Worm (Caenorhabditis elegans): ENCODE data around the gene fbxb-63.
"Not testable (repeated sequence)": the region's sequence is repeated elsewhere in the genome, so short reads cannot be mapped to it uniquely, and the experiment has no call there.

fbxb-63 gene

DNA sequence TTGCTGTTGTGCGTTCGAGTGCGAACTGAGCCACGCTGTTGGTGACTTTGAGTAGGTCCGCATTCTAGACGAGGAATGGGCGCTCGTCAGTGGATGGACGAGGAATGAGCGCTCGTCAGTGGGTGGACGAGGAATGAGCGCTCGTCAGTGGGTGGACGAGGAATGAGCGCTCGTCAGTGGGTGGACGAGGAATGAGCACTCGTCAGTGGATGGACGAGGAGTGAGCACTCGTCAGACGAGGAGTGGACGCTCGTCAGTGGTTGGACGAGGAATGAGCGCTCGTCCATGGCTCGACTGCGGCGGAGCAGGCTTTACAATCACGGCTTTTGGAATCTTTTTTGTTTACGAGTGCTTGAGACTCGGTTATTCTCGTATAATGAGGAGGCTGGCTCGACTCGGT, 25.0 kb downstream of the fbxb-63 start:
- TF ChIP-seq hnd-1 (tag; optimal IDR thresholded peaks at IDR 0.05) (no peak), ceh-13 (GFP tag; optimal IDR thresholded peaks at IDR 0.05) (no peak), F13C5.2 (tag; optimal IDR thresholded peaks at IDR 0.05) (no peak), sea-1 (GFP tag; conservative IDR thresholded peaks at IDR 0.05) (no peak), hmbx-1 (tag; optimal IDR thresholded peaks at IDR 0.05) (no peak), aly-1 (tag; optimal IDR thresholded peaks at IDR 0.05) (no peak), ceh-36 (tag; optimal IDR thresholded peaks at IDR 0.05) (no peak), pes-1 (GFP tag; IDR thresholded peaks at IDR 0.05) (no peak), tbx-37 (GFP tag; conservative IDR thresholded peaks at IDR 0.05) (no peak), tra-4 (tag; optimal IDR thresholded peaks at IDR 0.05) (no peak), ets-7 (tag; optimal IDR thresholded peaks at IDR 0.05) (no peak), B0310.2 (tag; optimal IDR thresholded peaks at IDR 0.05) (no peak), flt-1 (GFP tag; IDR thresholded peaks at IDR 0.05) (no peak), scrt-1 (GFP tag; IDR thresholded peaks at IDR 0.05) (no peak), hmg-4 (GFP tag; optimal IDR thresholded peaks at IDR 0.05) (no peak), ama-1 (optimal IDR thresholded peaks at IDR 0.05) (no peak), tbx-11 (GFP tag; IDR thresholded peaks at IDR 0.05) (no peak)

DNA sequence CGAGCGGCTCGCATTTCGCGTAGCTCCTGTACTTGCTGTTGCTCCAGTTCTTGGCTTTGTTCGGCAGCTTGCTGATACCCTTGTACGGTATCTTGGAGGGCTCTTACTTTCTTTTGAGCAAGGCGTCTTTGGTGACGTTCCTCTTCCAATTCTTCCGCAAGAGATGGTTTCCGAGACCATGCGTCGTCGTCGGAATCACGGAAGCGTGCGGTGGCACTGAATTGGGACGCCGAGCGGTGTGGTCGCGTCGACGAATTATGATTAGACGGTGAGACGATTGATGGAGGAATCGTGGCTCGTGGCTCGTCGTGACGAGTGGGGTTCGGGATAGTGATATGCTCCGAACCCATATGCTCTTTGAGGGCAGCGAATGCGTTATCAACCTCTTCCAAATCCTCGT, 27.2 kb downstream of the fbxb-63 start:
- TF ChIP-seq F13C5.2 (tag; optimal IDR thresholded peaks at IDR 0.05) (no peak), tra-4 (tag; optimal IDR thresholded peaks at IDR 0.05) (no peak), tbx-11 (GFP tag; IDR thresholded peaks at IDR 0.05) (no peak), ceh-13 (GFP tag; optimal IDR thresholded peaks at IDR 0.05) (no peak), ets-7 (tag; optimal IDR thresholded peaks at IDR 0.05) (no peak), flt-1 (GFP tag; IDR thresholded peaks at IDR 0.05) (no peak), pes-1 (GFP tag; IDR thresholded peaks at IDR 0.05) (no peak)

DNA sequence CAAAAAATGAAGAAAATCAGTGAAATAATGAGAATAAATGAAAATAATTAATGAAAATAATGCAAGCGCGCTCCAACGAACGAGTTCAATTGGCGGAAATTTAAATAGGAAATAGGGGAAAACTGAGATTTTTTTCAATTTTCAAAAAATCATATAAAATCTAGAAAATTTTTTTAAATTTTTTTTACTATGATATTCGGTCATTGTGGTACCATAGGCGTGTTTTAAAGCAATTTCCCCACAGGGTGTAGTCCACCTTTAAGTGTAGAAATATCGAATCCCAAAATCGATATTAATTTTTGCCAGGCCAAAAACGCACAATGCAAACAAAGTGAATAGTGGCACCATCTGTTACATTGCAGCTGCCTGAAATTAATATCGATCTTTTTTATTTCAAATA, 39.4 kb downstream of the fbxb-63 start, which contains the start of gene F21D9.1:
Gene F21D9.1 (plus strand): TSS at position 301 of the 400 bp plus-strand sequence.
- not testable (repeated sequence) for TF ChIP-seq ets-7 (tag; optimal IDR thresholded peaks at IDR 0.05); aly-1 (tag; optimal IDR thresholded peaks at IDR 0.05); tbx-37 (GFP tag; conservative IDR thresholded peaks at IDR 0.05)

DNA sequence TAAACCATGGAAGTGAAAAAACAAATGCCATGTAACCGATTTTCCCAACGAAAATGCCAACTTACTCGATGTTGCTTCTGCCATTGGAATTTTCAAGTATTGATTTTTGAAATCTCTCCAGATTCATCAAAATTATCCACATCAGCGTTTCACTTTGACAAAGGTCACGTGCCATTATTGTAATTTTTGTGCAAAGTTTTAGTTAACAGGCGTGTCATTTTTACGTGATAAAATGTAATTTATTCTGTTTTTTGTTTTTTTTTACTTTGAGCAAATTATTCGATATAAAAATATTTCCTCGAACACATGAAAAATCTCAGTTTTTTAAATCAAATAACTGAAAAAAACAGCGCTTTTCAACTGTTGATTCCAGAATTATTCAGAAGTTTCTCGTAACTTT, 41.2 kb downstream of the fbxb-63 start, which contains the start of gene F21D9.2:
Gene F21D9.2 (minus strand): TSS at position 101 of the 400 bp plus-strand sequence.
- TF ChIP-seq hnd-1 (tag; optimal IDR thresholded peaks at IDR 0.05), result no peak
- no peak for TF ChIP-seq ceh-13 (GFP tag; optimal IDR thresholded peaks at IDR 0.05)
- no peak for TF ChIP-seq pes-1 (GFP tag; IDR thresholded peaks at IDR 0.05)
- TF ChIP-seq ama-1 (optimal IDR thresholded peaks at IDR 0.05), result no peak
- no peak for TF ChIP-seq sea-1 (GFP tag; conservative IDR thresholded peaks at IDR 0.05)
- TF ChIP-seq ceh-36 (tag; optimal IDR thresholded peaks at IDR 0.05), result no peak
- no peak for TF ChIP-seq B0310.2 (tag; optimal IDR thresholded peaks at IDR 0.05)
- TF ChIP-seq aly-1 (tag; optimal IDR thresholded peaks at IDR 0.05), result no peak
- no peak for TF ChIP-seq F13C5.2 (tag; optimal IDR thresholded peaks at IDR 0.05)
- no peak for TF ChIP-seq hmg-4 (GFP tag; optimal IDR thresholded peaks at IDR 0.05)

DNA sequence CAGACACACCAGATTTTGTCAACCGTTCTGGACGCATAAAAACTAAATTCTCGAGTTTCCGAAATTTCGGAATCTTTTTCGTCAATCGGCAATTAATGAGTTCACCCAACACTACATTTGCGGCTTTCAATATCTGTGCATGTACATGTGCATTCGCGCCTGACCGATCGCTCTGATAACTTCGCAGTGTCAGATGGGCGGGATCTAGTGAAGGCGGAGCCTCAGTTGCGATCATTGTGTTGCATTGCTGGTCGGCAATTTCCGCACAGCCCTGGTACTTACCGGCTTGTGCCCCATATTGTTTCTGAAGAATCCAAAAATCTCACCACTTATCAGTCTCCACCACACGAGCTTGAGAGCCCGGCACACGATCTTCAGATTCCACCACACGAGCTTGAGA, 42.8 kb downstream of the fbxb-63 start:
- TF ChIP-seq hnd-1 (tag; optimal IDR thresholded peaks at IDR 0.05) (no peak), hmbx-1 (tag; optimal IDR thresholded peaks at IDR 0.05) (no peak), ceh-13 (GFP tag; optimal IDR thresholded peaks at IDR 0.05) (no peak), pes-1 (GFP tag; IDR thresholded peaks at IDR 0.05) (no peak), aly-1 (tag; optimal IDR thresholded peaks at IDR 0.05) (no peak), tbx-37 (GFP tag; conservative IDR thresholded peaks at IDR 0.05) (no peak), flt-1 (GFP tag; IDR thresholded peaks at IDR 0.05) (no peak), scrt-1 (GFP tag; IDR thresholded peaks at IDR 0.05) (no peak), F13C5.2 (tag; optimal IDR thresholded peaks at IDR 0.05) (no peak), ceh-36 (tag; optimal IDR thresholded peaks at IDR 0.05) (no peak), tra-4 (tag; optimal IDR thresholded peaks at IDR 0.05) (no peak), ets-7 (tag; optimal IDR thresholded peaks at IDR 0.05) (no peak), B0310.2 (tag; optimal IDR thresholded peaks at IDR 0.05) (no peak), sea-1 (GFP tag; conservative IDR thresholded peaks at IDR 0.05) (no peak), tbx-11 (GFP tag; IDR thresholded peaks at IDR 0.05) (no peak), hmg-4 (GFP tag; optimal IDR thresholded peaks at IDR 0.05) (no peak), ama-1 (optimal IDR thresholded peaks at IDR 0.05) (no peak)

DNA sequence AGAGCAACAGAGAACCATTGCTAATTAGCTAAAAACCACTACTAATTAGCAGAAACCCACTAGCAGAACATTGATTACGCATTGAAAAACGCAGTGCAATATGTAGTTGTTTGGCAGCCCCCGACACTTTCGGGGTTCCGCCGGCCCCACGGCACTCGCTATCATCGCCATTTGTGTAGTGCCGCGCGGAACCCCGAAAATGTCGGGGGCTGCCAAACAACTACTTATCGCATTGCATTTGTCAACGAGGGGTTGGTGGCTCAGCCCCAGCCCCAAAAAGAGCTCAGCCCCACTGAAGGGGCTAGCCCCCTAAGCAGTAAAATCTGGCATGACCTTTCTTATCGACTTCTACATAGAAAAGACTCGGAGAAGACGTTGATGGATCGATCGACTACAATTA, 44.1 kb downstream of the fbxb-63 start:
- no peak for TF ChIP-seq F13C5.2 (tag; optimal IDR thresholded peaks at IDR 0.05)
- no peak for TF ChIP-seq hmbx-1 (tag; optimal IDR thresholded peaks at IDR 0.05)
- no peak for TF ChIP-seq tra-4 (tag; optimal IDR thresholded peaks at IDR 0.05)
- no peak for TF ChIP-seq ceh-13 (GFP tag; optimal IDR thresholded peaks at IDR 0.05)
- TF ChIP-seq hmg-4 (GFP tag; optimal IDR thresholded peaks at IDR 0.05), result no peak

DNA sequence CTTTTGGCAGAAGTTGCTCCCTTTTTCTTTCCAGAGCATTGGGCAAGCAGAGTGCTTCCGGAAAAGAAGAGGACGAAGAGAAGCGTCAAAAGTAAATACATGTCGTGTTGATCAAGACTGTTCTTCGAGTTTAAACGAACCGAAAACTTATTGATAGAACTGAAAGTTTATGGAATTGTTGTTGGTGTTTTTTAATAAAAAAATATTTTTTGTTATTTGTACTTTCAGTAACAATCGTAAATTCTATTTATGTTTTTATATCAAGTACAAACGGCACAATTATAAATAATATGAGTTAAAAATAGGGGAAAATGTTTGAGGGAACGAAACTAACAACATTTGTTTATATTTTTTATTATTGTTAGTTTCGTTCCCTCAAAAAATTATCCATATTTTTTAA, 45.9 kb downstream of the fbxb-63 start, which contains the start of gene F21D9.3:
Gene F21D9.3 (minus strand): TSS at position 101 of the 400 bp plus-strand sequence.
- TF ChIP-seq B0310.2 (tag; optimal IDR thresholded peaks at IDR 0.05), result no peak
- no peak for TF ChIP-seq tbx-37 (GFP tag; conservative IDR thresholded peaks at IDR 0.05)
- TF ChIP-seq hnd-1 (tag; optimal IDR thresholded peaks at IDR 0.05), result no peak
- no peak for TF ChIP-seq ceh-36 (tag; optimal IDR thresholded peaks at IDR 0.05)
- no peak for TF ChIP-seq hmg-4 (GFP tag; optimal IDR thresholded peaks at IDR 0.05)

DNA sequence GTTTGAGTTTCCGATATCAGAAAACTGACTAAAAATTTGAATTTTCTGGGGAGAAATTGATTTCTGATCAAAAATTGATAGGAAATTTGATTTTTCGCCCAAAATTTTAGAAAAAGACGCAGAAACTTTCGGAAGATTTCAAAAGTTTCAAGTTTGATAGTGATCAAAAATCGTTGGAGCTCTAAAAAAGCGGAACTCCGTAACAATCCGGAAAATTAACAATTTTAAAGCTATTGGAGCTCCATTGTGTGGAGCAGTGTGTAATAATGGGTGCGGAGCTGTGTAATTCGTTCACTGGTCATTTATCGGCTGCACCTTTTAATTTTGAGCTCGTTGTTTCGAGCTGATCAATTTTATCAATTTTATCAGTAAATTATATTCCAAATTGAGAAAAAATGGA, 50.0 kb downstream of the fbxb-63 start, which contains the start of gene F21D9.4:
Gene F21D9.4 (plus strand): TSS at position 301 of the 400 bp plus-strand sequence.
- TF ChIP-seq B0310.2 (tag; optimal IDR thresholded peaks at IDR 0.05) (no peak), tbx-37 (GFP tag; conservative IDR thresholded peaks at IDR 0.05) (no peak), pes-1 (GFP tag; IDR thresholded peaks at IDR 0.05) (no peak), hnd-1 (tag; optimal IDR thresholded peaks at IDR 0.05) (no peak), ceh-13 (GFP tag; optimal IDR thresholded peaks at IDR 0.05) (no peak), tbx-11 (GFP tag; IDR thresholded peaks at IDR 0.05) (no peak), ceh-36 (tag; optimal IDR thresholded peaks at IDR 0.05) (no peak), ets-7 (tag; optimal IDR thresholded peaks at IDR 0.05) (no peak), scrt-1 (GFP tag; IDR thresholded peaks at IDR 0.05) (no peak), tra-4 (tag; optimal IDR thresholded peaks at IDR 0.05) (no peak), F13C5.2 (tag; optimal IDR thresholded peaks at IDR 0.05) (no peak), hmbx-1 (tag; optimal IDR thresholded peaks at IDR 0.05) (no peak), hmg-4 (GFP tag; optimal IDR thresholded peaks at IDR 0.05) (no peak)
